Worm (Caenorhabditis elegans) whole organism, L4/young adult: ENCODE data around the gene lmd-4.

Experiments used
- W03F9.2 ChIP-seq: fragments of 150-350 bp; optimal IDR thresholded peaks from 2 replicates; lab custom pipeline; 2014; ENCODE audit warnings: missing biosample characterization, missing genetic modification characterization
- him-1 ChIP-seq: sonication (generic microtip); optimal IDR thresholded peaks from 2 replicates; lab custom pipeline; 2016; ENCODE audit warnings: missing genotype, missing genetic modification reagents, missing genetic modification characterization, missing compliant biosample characterization

DNA sequence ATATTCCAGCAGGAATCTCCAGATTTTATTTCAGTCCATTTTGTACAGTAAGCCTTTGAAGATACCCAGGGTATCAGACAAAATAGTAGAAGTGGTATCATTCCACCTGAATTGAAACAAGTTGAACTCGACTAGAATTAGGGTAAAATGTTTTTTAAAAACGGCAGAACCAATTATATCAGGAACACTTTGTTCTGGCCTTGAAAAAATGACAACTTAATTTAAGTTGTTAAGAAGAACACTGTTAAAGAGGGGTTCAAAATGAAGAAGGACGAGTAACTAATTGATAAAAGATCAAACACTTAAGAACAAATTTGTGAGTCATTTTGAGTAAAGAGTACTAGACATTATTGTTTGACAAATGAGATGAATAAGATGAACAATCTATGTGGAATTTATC is at the start of gene lmd-4:
- TF ChIP-seq W03F9.2 (tag; lab: Kevin White, UChicago) (no peak), him-1 (tag; lab: Kevin White, UChicago) (no peak)
